Worm (Caenorhabditis elegans): ENCODE data around the gene C04G6.13.
A peak's percentile ranks its signal among the peaks of the same experiment; 100 is the strongest.

- TF ChIP-seq madf-9 (GFP tag; conservative IDR thresholded peaks at IDR 0.05) (no peak), aha-1 (tag) (peak; percentile 92)
Observed at ce11 chrII:5048185-5048795, 45.8 kb upstream of the C04G6.13 start.
